Worm (Caenorhabditis elegans): Measurements from ENCODE around the gene srx-116.
A peak's percentile ranks its signal among the peaks of the same experiment; 100 is the strongest.

ce11 chrV:12697364-12697901 is 26.7 kb downstream of the srx-116 start, which contains the start of gene istr-1:
- TF ChIP-seq mbf-1 (tag; optimal IDR thresholded peaks at IDR 0.05) (no peak), lin-13 (GFP tag; optimal IDR thresholded peaks at IDR 0.05) (no peak), lin-39 (tag; optimal IDR thresholded peaks at IDR 0.05) (no peak), elt-3 (tag; optimal IDR thresholded peaks at IDR 0.05) (no peak), ztf-4 (tag; optimal IDR thresholded peaks at IDR 0.05) (no peak), fos-1 (tag; optimal IDR thresholded peaks at IDR 0.05) (peak; percentile 12), nhr-237 (tag; optimal IDR thresholded peaks at IDR 0.05) (no peak), snpc-4 (tag; optimal IDR thresholded peaks at IDR 0.05) (no peak), ceh-16 (tag; optimal IDR thresholded peaks at IDR 0.05) (no peak), ceh-82 (tag; optimal IDR thresholded peaks at IDR 0.05) (no peak), F13H6.1 (tag; optimal IDR thresholded peaks at IDR 0.05) (no peak), ama-1 (optimal IDR thresholded peaks at IDR 0.05) (no peak), unc-39 (tag; optimal IDR thresholded peaks at IDR 0.05) (no peak)

Measured in whole organism, L2 larva.